Fruit fly (Drosophila melanogaster) whole organism, embryonic: ENCODE results near the gene Nep2.

ENCODE experiments used
- Ada2b ChIP-seq: fragments of 200-800 bp; sonication (Bioruptor generic); IDR thresholded peaks from 2 replicates; pipeline ENCODE4 v1.3.6; 2022; ENCODE audit warnings: missing biosample characterization, missing genetic modification characterization
- Awh ChIP-seq: fragments of 200-800 bp; sonication (Bioruptor generic); IDR thresholded peaks from 2 replicates; pipeline ENCODE4, ENCODE4 v1.3.6; 2022; ENCODE audit warnings: missing biosample characterization, missing genetic modification characterization
- CG10959 ChIP-seq: fragments of 200-800 bp; sonication (Bioruptor generic); IDR thresholded peaks from 2 replicates; pipeline ENCODE4 v1.3.6; 2022; ENCODE audit warnings: missing biosample characterization, missing genetic modification characterization
- CG11247 ChIP-seq: fragments of 200-800 bp; sonication (Bioruptor generic); IDR thresholded peaks from 2 replicates; pipeline ENCODE4 v1.3.6; 2022; ENCODE audit warnings: missing biosample characterization, missing genetic modification characterization
- CG12104 ChIP-seq: fragments of 200-800 bp; sonication (Bioruptor generic); optimal IDR thresholded peaks from 3 replicates; lab custom pipeline; 2016; ENCODE audit warnings: missing biosample characterization, missing genetic modification characterization
- CG12769 ChIP-seq: fragments of 200-800 bp; sonication (Bioruptor generic); optimal IDR thresholded peaks from 2 replicates; lab custom pipeline; 2019; ENCODE audit warnings: missing biosample characterization, mild to moderate bottlenecking, missing genetic modification characterization, moderate library complexity
- CG14667 ChIP-seq: fragments of 200-800 bp; sonication (Bioruptor generic); IDR thresholded peaks from 2 replicates; pipeline ENCODE4 v1.3.6; 2022; ENCODE audit warnings: missing biosample characterization, missing genetic modification characterization
- CG15011 ChIP-seq: fragments of 200-800 bp; sonication (Bioruptor generic); optimal IDR thresholded peaks from 3 replicates; lab custom pipeline; 2018; ENCODE audit warnings: missing biosample characterization, mild to moderate bottlenecking, missing genetic modification characterization
- CG15601 ChIP-seq: fragments of 200-800 bp; sonication (Bioruptor generic); optimal IDR thresholded peaks from 3 replicates; lab custom pipeline; 2019; ENCODE audit warnings: missing biosample characterization, mild to moderate bottlenecking, missing genetic modification characterization, moderate library complexity
- CG1602 ChIP-seq: fragments of 200-800 bp; sonication (Bioruptor generic); optimal IDR thresholded peaks from 3 replicates; lab custom pipeline; 2016; ENCODE audit warnings: missing biosample characterization, missing genetic modification characterization
- CG17568 ChIP-seq: fragments of 200-800 bp; sonication (Bioruptor generic); optimal IDR thresholded peaks from 2 replicates; lab custom pipeline; 2018; ENCODE audit warnings: missing biosample characterization, mild to moderate bottlenecking, missing genetic modification characterization, moderate library complexity
- CG18599 ChIP-seq: fragments of 200-800 bp; sonication (Bioruptor generic); optimal IDR thresholded peaks from 3 replicates; lab custom pipeline; 2017; ENCODE audit warnings: missing biosample characterization, missing genetic modification characterization, mild to moderate bottlenecking, moderate library complexity, missing genetic modification reagents
- CG18764 ChIP-seq: fragments of 200-800 bp; sonication (Bioruptor generic); optimal IDR thresholded peaks from 3 replicates; lab custom pipeline; 2016; ENCODE audit warnings: missing biosample characterization, missing genetic modification characterization
- CG3281 ChIP-seq: fragments of 200-800 bp; sonication (Bioruptor generic); optimal IDR thresholded peaks from 3 replicates; lab custom pipeline; 2017; ENCODE audit warnings: missing biosample characterization, mild to moderate bottlenecking, missing genetic modification characterization
- CG34422 ChIP-seq: fragments of 200-800 bp; sonication (Bioruptor generic); IDR thresholded peaks from 3 replicates; pipeline ENCODE4 v1.3.6; 2022; ENCODE audit warnings: missing biosample characterization, missing genetic modification characterization
- CG5953 ChIP-seq: fragments of 200-800 bp; sonication (Bioruptor generic); IDR thresholded peaks from 2 replicates; pipeline ENCODE4 v1.3.6; 2022; ENCODE audit warnings: missing biosample characterization, missing genetic modification characterization
- CG7357 ChIP-seq: fragments of 200-800 bp; sonication (Bioruptor generic); IDR thresholded peaks from 3 replicates; pipeline ENCODE4 v1.3.6; 2022; ENCODE audit warnings: missing biosample characterization, missing genetic modification characterization
- CG7987 ChIP-seq: fragments of 200-800 bp; sonication (Bioruptor generic); optimal IDR thresholded peaks from 2 replicates; lab custom pipeline; 2018; ENCODE audit warnings: missing biosample characterization, mild to moderate bottlenecking, missing genetic modification characterization, moderate library complexity
- Deaf1 ChIP-seq: fragments of 200-800 bp; optimal IDR thresholded peaks from 3 replicates; lab custom pipeline; 2019; ENCODE audit warnings: missing biosample characterization, mild to moderate bottlenecking, missing genetic modification characterization, moderate library complexity
- Elba2 ChIP-seq: fragments of 200-800 bp; sonication (Bioruptor generic); optimal IDR thresholded peaks from 3 replicates; lab custom pipeline; 2016; ENCODE audit warnings: missing biosample characterization, missing genetic modification characterization
- Ets97D ChIP-seq: fragments of 200-800 bp; sonication (Bioruptor generic); optimal IDR thresholded peaks from 3 replicates; lab custom pipeline; 2016; ENCODE audit warnings: missing biosample characterization, missing genetic modification characterization
- Fer1 ChIP-seq: fragments of 200-800 bp; sonication (Bioruptor generic); optimal IDR thresholded peaks from 2 replicates; lab custom pipeline; 2017; ENCODE audit warnings: missing biosample characterization, mild to moderate bottlenecking, missing genetic modification characterization
- Fer2 ChIP-seq: fragments of 200-800 bp; sonication (Bioruptor generic); optimal IDR thresholded peaks from 2 replicates; lab custom pipeline; 2018; ENCODE audit warnings: missing biosample characterization, mild to moderate bottlenecking, missing genetic modification characterization, moderate library complexity
- HLH54F ChIP-seq: fragments of 200-800 bp; sonication (Bioruptor generic); optimal IDR thresholded peaks from 3 replicates; lab custom pipeline; 2016; ENCODE audit warnings: missing biosample characterization, missing genetic modification characterization
- HmgD ChIP-seq: fragments of 200-800 bp; sonication (Bioruptor generic); optimal IDR thresholded peaks from 3 replicates; lab custom pipeline; 2016; ENCODE audit warnings: missing biosample characterization, missing genetic modification characterization
- Lim3 ChIP-seq: fragments of 200-800 bp; sonication (Bioruptor generic); IDR thresholded peaks from 2 replicates; pipeline ENCODE4 v1.3.6; 2022; ENCODE audit warnings: missing biosample characterization, missing genetic modification characterization
- MESR4 ChIP-seq: fragments of 200-800 bp; sonication (Bioruptor generic); optimal IDR thresholded peaks from 2 replicates; lab custom pipeline; 2018; ENCODE audit warnings: missing biosample characterization, mild to moderate bottlenecking, missing genetic modification characterization, moderate library complexity
- NC2β ChIP-seq: fragments of 200-800 bp; sonication (Bioruptor generic); optimal IDR thresholded peaks from 2 replicates; lab custom pipeline; 2016; ENCODE audit warnings: missing biosample characterization, missing genetic modification characterization
- Optix ChIP-seq: fragments of 200-800 bp; sonication (Bioruptor generic); IDR thresholded peaks from 3 replicates; pipeline ENCODE4 v1.3.6; 2022; ENCODE audit warnings: missing biosample characterization, missing genetic modification characterization
- Poxn ChIP-seq: fragments of 200-800 bp; sonication (Bioruptor generic); IDR thresholded peaks from 2 replicates; pipeline ENCODE4 v1.3.6; 2022; ENCODE audit warnings: missing biosample characterization, missing genetic modification characterization
- Ssrp ChIP-seq: fragments of 200-800 bp; sonication (Bioruptor generic); optimal IDR thresholded peaks from 2 replicates; lab custom pipeline; 2018; ENCODE audit warnings: missing biosample characterization, mild to moderate bottlenecking, missing genetic modification characterization, moderate library complexity
- amos ChIP-seq: fragments of 200-800 bp; sonication (Bioruptor generic); IDR thresholded peaks from 2 replicates; pipeline ENCODE4 v1.3.6; 2022; ENCODE audit warnings: missing biosample characterization, missing genetic modification characterization; ENCODE audit not compliant: partially characterized antibody
- az2 ChIP-seq: fragments of 200-800 bp; sonication (Bioruptor generic); optimal IDR thresholded peaks from 3 replicates; lab custom pipeline; 2016; ENCODE audit warnings: missing biosample characterization, missing genetic modification characterization
- bcd ChIP-seq: fragments of 200-800 bp; sonication (Bioruptor generic); optimal IDR thresholded peaks from 2 replicates; lab custom pipeline; 2017; ENCODE audit warnings: missing biosample characterization, mild to moderate bottlenecking, missing genetic modification characterization
- chm ChIP-seq: fragments of 200-800 bp; sonication (Bioruptor generic); IDR thresholded peaks from 2 replicates; pipeline ENCODE4 v1.3.6; 2022; ENCODE audit warnings: missing biosample characterization, missing genetic modification characterization
- gem ChIP-seq: fragments of 200-800 bp; sonication (Bioruptor generic); optimal IDR thresholded peaks from 2 replicates; lab custom pipeline; 2019; ENCODE audit warnings: missing biosample characterization, mild to moderate bottlenecking, missing genetic modification characterization, moderate library complexity
- ind ChIP-seq: fragments of 200-800 bp; sonication (Bioruptor generic); optimal IDR thresholded peaks from 3 replicates; lab custom pipeline; 2016; ENCODE audit warnings: missing biosample characterization, missing genetic modification characterization
- lab ChIP-seq: fragments of 200-800 bp; sonication (Bioruptor generic); optimal IDR thresholded peaks from 3 replicates; lab custom pipeline; 2017; ENCODE audit warnings: missing biosample characterization, missing genetic modification characterization, mild to moderate bottlenecking, moderate library complexity, missing genetic modification reagents
- luna ChIP-seq: fragments of 200-800 bp; sonication (Bioruptor generic); optimal IDR thresholded peaks from 2 replicates; lab custom pipeline; 2016; ENCODE audit warnings: missing biosample characterization, missing genetic modification characterization
- mirr ChIP-seq: fragments of 200-800 bp; sonication (Bioruptor generic); optimal IDR thresholded peaks from 3 replicates; lab custom pipeline; 2018; ENCODE audit warnings: missing biosample characterization, mild to moderate bottlenecking, missing genetic modification characterization
- org-1 ChIP-seq: fragments of 200-800 bp; sonication (Bioruptor generic); optimal IDR thresholded peaks from 2 replicates; lab custom pipeline; 2017; ENCODE audit warnings: missing biosample characterization, missing genetic modification characterization
- p53 ChIP-seq: fragments of 200-800 bp; sonication (Bioruptor generic); optimal IDR thresholded peaks from 2 replicates; lab custom pipeline; 2016; ENCODE audit warnings: missing biosample characterization, missing genetic modification characterization
- run ChIP-seq: fragments of 200-800 bp; sonication (Bioruptor generic); optimal IDR thresholded peaks from 3 replicates; lab custom pipeline; 2018; ENCODE audit warnings: missing biosample characterization, mild to moderate bottlenecking, missing genetic modification characterization
- sqz ChIP-seq: fragments of 200-800 bp; sonication (Bioruptor generic); optimal IDR thresholded peaks from 3 replicates; lab custom pipeline; 2018; ENCODE audit warnings: missing biosample characterization, mild to moderate bottlenecking, missing genetic modification characterization
- tgo ChIP-seq: fragments of 200-800 bp; sonication (Bioruptor generic); IDR thresholded peaks from 3 replicates; pipeline ENCODE4 v1.3.6; 2022; ENCODE audit warnings: missing biosample characterization, missing genetic modification characterization
- tin ChIP-seq: fragments of 200-800 bp; sonication (Bioruptor generic); optimal IDR thresholded peaks from 3 replicates; lab custom pipeline; 2016; ENCODE audit warnings: missing biosample characterization, missing genetic modification characterization
- tio ChIP-seq: fragments of 200-800 bp; sonication (Bioruptor generic); optimal IDR thresholded peaks from 2 replicates; lab custom pipeline; 2017; ENCODE audit warnings: missing biosample characterization, missing genetic modification characterization, inconsistent platforms
- wdn ChIP-seq: fragments of 200-800 bp; sonication (Bioruptor generic); IDR thresholded peaks from 2 replicates; pipeline ENCODE4 v1.3.6; 2022; ENCODE audit warnings: missing biosample characterization, missing genetic modification characterization
- wor ChIP-seq: fragments of 200-800 bp; sonication (Bioruptor generic); IDR thresholded peaks from 2 replicates; pipeline ENCODE4 v1.3.6; 2022; ENCODE audit warnings: missing biosample characterization, missing genetic modification characterization
- z ChIP-seq: fragments of 200-800 bp; sonication (Bioruptor generic); IDR thresholded peaks from 3 replicates; pipeline ENCODE4 v1.3.6; 2022; ENCODE audit warnings: missing biosample characterization, missing genetic modification characterization
- zen ChIP-seq: fragments of 200-800 bp; sonication (Bioruptor generic); optimal IDR thresholded peaks from 3 replicates; lab custom pipeline; 2018; ENCODE audit warnings: missing biosample characterization, mild to moderate bottlenecking, missing genetic modification characterization, moderate library complexity

The Nep2 gene

DNA sequence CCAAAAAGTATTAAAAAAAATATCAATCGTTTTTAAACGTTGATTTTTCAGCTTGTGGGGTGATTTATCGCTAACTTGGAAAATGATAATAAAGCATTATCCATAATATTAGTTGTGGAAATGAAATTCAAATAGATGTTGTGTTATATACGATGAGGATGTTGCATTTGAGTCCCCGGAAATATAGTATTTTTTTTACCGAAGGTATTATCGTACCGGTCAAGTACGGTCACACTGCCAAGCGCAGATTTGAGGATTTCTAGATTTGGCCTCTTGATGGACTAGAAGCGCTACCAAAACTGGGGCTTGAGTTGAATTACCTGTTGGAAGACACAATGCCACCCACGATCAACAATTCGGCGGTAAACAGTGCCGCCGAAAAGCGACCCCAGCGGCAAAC, 43.7 kb upstream of the Nep2 start (continued):
- TF ChIP-seq chm (GFP tag; lab: Robert Waterston, UW) (no peak), CG12769 (peak; percentile 48), tio (GFP tag; lab: Kevin White, UChicago) (no peak), Fer1 (GFP tag; lab: Kevin White, UChicago) (peak; percentile 30), Ets97D (GFP tag; lab: Kevin White, UChicago) (peak; percentile 68), CG15601 (tag; lab: Kevin White, UChicago) (no peak), Lim3 (GFP tag; lab: Robert Waterston, UW) (no peak), CG18764 (GFP tag; lab: Kevin White, UChicago) (peak; percentile 15), Poxn (GFP tag; lab: Robert Waterston, UW) (no peak), az2 (GFP tag; lab: Kevin White, UChicago) (peak; percentile 19), Ssrp (tag; lab: Kevin White, UChicago) (peak; percentile 28), CG34422 (GFP tag; lab: Robert Waterston, UW) (peak; percentile 80), amos (GFP tag; lab: Robert Waterston, UW) (0 out of 2 replicates have a peak, but pooled peaks have one; percentile 25), HLH54F (GFP tag; lab: Kevin White, UChicago) (peak; percentile 15), Fer2 (tag; lab: Kevin White, UChicago) (peak; percentile 32), sqz (no peak), CG14667 (GFP tag; lab: Robert Waterston, UW) (no peak), NC2β (GFP tag; lab: Kevin White, UChicago) (peak; percentile 22), bcd (GFP tag; lab: Kevin White, UChicago) (peak; percentile 21), p53 (GFP tag; lab: Kevin White, UChicago) (no peak), ind (peak; percentile 16), Ada2b (GFP tag; lab: Robert Waterston, UW) (peak; percentile 13; the same call in 1 of the 2 replicates), CG15011 (GFP tag; lab: Kevin White, UChicago) (no peak), MESR4 (GFP tag; lab: Kevin White, UChicago) (peak; percentile 75), CG7987 (GFP tag; lab: Kevin White, UChicago) (no peak), zen (tag; lab: Kevin White, UChicago) (peak; percentile 34), CG1602 (GFP tag; lab: Kevin White, UChicago) (peak; percentile 14)

DNA sequence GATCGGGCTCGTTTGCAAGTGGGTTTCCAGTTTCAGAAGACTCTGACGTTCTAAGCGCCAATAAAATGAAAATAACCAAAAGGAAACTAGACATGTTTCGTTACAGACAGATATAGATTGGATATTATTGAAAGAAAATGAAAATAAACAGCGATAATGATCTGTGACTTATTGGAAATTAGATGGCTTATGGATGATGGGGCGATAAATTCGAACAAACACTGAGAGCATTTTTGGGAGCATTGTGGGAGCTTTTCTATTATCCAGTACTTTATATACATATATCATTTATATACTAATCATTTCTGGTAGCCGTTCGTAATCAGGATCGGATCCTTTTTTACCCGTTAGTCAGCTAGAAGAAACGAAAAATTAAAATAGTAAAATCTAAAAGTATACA, 43.3 kb upstream of the Nep2 start, which contains the start of gene CG44088:
TSS of gene CG44088 (minus strand) at position 101 of the 400 bp plus-strand sequence.
- TF ChIP-seq CG5953 (GFP tag; lab: Robert Waterston, UW) (no peak), gem (no peak), luna (GFP tag; lab: Kevin White, UChicago) (no peak), Optix (GFP tag; lab: Robert Waterston, UW) (no peak), org-1 (no peak), run (tag; lab: Kevin White, UChicago) (no peak), Elba2 (GFP tag; lab: Kevin White, UChicago) (no peak), Awh (GFP tag; lab: Robert Waterston, UW) (no peak), wdn (GFP tag; lab: Robert Waterston, UW) (no peak), CG17568 (GFP tag; lab: Kevin White, UChicago) (no peak), z (GFP tag; lab: Robert Waterston, UW) (no peak), CG7357 (GFP tag; lab: Robert Waterston, UW) (no peak)

DNA sequence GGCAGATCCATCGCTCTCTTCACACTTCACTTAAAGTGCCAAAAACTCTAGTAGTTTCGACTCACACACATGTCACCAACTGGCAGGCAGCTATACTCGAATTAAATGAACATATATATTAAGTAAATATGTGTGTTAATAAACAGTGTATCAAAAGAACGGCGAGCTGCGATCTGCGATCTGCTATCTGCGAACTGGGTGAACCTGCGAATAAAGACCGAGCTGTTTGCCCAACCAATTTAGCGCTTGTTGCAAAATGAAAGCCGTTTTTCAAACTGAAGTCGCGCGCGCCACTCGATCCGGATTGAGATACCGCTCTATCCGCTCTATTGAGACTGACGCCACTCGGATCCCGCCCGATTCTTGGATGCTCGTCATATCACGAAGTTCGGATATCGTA, 41.4 kb upstream of the Nep2 start, which contains the start of gene CG44098:
TSS of gene CG44098 (minus strand) at position 101 of the 400 bp plus-strand sequence.
- peak; percentile 25 for TF ChIP-seq lab (GFP tag; lab: Kevin White, UChicago)
- no peak for TF ChIP-seq tgo
- TF ChIP-seq CG12104 (GFP tag; lab: Kevin White, UChicago) = no peak
- TF ChIP-seq Deaf1 (tag; lab: Kevin White, UChicago) = peak; percentile 31
- no peak for TF ChIP-seq CG11247 (GFP tag; lab: Robert Waterston, UW)
- peak; percentile 32 for TF ChIP-seq CG18599
- TF ChIP-seq mirr = no peak
- peak; percentile 5 for TF ChIP-seq CG3281 (GFP tag; lab: Kevin White, UChicago)
- no peak for TF ChIP-seq tin (GFP tag; lab: Kevin White, UChicago)
- no peak for TF ChIP-seq wor
- no peak for TF ChIP-seq CG10959 (GFP tag; lab: Robert Waterston, UW)
- no peak for TF ChIP-seq HmgD (GFP tag; lab: Kevin White, UChicago)
